Worm (Caenorhabditis elegans): ENCODE results near the gene rde-11.

ce11 chrIV:13079119-13079518 is 25.9 kb upstream of the rde-11 start, which contains the start of gene C39E9.8:
- no peak for TF ChIP-seq lin-29 (GFP tag; IDR thresholded peaks at IDR 0.05)
- TF ChIP-seq pha-4 (GFP tag; IDR thresholded peaks at IDR 0.05) = no peak
- no peak for TF ChIP-seq pha-4 (tag; optimal IDR thresholded peaks at IDR 0.05)
- no peak for TF ChIP-seq ztf-11 (tag; optimal IDR thresholded peaks at IDR 0.05)
- TF ChIP-seq R02D3.7 (tag; optimal IDR thresholded peaks at IDR 0.05) = no peak
- no peak for TF ChIP-seq dmd-6 (GFP tag; IDR thresholded peaks at IDR 0.05)
- TF ChIP-seq ceh-20 (GFP tag; IDR thresholded peaks at IDR 0.05) = no peak
- TF ChIP-seq Y5F2A.4 (GFP tag; optimal IDR thresholded peaks at IDR 0.05) = no peak
